Fruit fly (Drosophila melanogaster): Measurements from ENCODE around the gene Kul.

The Kul gene

dm6 chr3R:29716043-29716781 lies 9.4 kb upstream of the Kul start (continued):
- peak; percentile 15 for TF ChIP-seq Sox100B (GFP tag; optimal IDR thresholded peaks at IDR 0.05)
- no peak for TF ChIP-seq MBD-R2 (GFP tag; IDR thresholded peaks at IDR 0.05)
- no peak for TF ChIP-seq Dfd (GFP tag; optimal IDR thresholded peaks at IDR 0.05)
- TF ChIP-seq CG4282 (GFP tag; optimal IDR thresholded peaks at IDR 0.05): no peak
- TF ChIP-seq Meics (GFP tag; optimal IDR thresholded peaks at IDR 0.05): no peak
- no peak for TF ChIP-seq hb (GFP tag; IDR thresholded peaks at IDR 0.05; ENCODE audit: partially characterized antibody)
- no peak for TF ChIP-seq CG9817 (tag; optimal IDR thresholded peaks at IDR 0.05)
- peak; percentile 20; the same call in 1 of the 2 replicates for TF ChIP-seq CG32532 (GFP tag; IDR thresholded peaks at IDR 0.05)
- no peak for TF ChIP-seq Taf1 (GFP tag; IDR thresholded peaks at IDR 0.05)
- no peak for TF ChIP-seq cwo (GFP tag; optimal IDR thresholded peaks at IDR 0.05)
- no peak for TF ChIP-seq CG10147 (GFP tag; optimal IDR thresholded peaks at IDR 0.05)
- no peak for TF ChIP-seq Dad (GFP tag; optimal IDR thresholded peaks at IDR 0.05)
- TF ChIP-seq cas (GFP tag; IDR thresholded peaks at IDR 0.05): no peak
- no peak for TF ChIP-seq prd (optimal IDR thresholded peaks at IDR 0.05)
- no peak for TF ChIP-seq prd (GFP tag; IDR thresholded peaks at IDR 0.05)
- TF ChIP-seq Hey (tag; optimal IDR thresholded peaks at IDR 0.05): no peak
- no peak for TF ChIP-seq CG34422 (GFP tag; IDR thresholded peaks at IDR 0.05)
- TF ChIP-seq grn (GFP tag; optimal IDR thresholded peaks at IDR 0.05): no peak
- no peak for TF ChIP-seq CG3838 (GFP tag; optimal IDR thresholded peaks at IDR 0.05)
- TF ChIP-seq NfI (GFP tag; optimal IDR thresholded peaks at IDR 0.05): peak; percentile 28
- no peak for TF ChIP-seq CG9797 (GFP tag; optimal IDR thresholded peaks at IDR 0.05)
- no peak for TF ChIP-seq Dll (GFP tag; IDR thresholded peaks at IDR 0.05; ENCODE audit: partially characterized antibody)
- TF ChIP-seq ap (GFP tag; IDR thresholded peaks at IDR 0.05): no peak
- no peak for TF ChIP-seq dpn (GFP tag; optimal IDR thresholded peaks at IDR 0.05)
- TF ChIP-seq CG34224 (GFP tag; IDR thresholded peaks at IDR 0.05; ENCODE audit: partially characterized antibody): no peak
- TF ChIP-seq cad (GFP tag; optimal IDR thresholded peaks at IDR 0.05): no peak
- no peak for TF ChIP-seq CG6654 (GFP tag; optimal IDR thresholded peaks at IDR 0.05)
- TF ChIP-seq jing (GFP tag; optimal IDR thresholded peaks at IDR 0.05): no peak
- no peak; the same call in 2 of the 3 replicates for TF ChIP-seq CG6791 (GFP tag; IDR thresholded peaks at IDR 0.05; ENCODE audit: partially characterized antibody)
- no peak for TF ChIP-seq CG17328 (GFP tag; IDR thresholded peaks at IDR 0.05)
- peak; percentile 70 for TF ChIP-seq h (optimal IDR thresholded peaks at IDR 0.05)
- TF ChIP-seq ssp (GFP tag; IDR thresholded peaks at IDR 0.05): no peak
- no peak for TF ChIP-seq shn (GFP tag; optimal IDR thresholded peaks at IDR 0.05)
- no peak for TF ChIP-seq pho (GFP tag; optimal IDR thresholded peaks at IDR 0.05)
- no peak for TF ChIP-seq Side (GFP tag; optimal IDR thresholded peaks at IDR 0.05)
- no peak for TF ChIP-seq CG10267 (tag; optimal IDR thresholded peaks at IDR 0.05)
- TF ChIP-seq CG12104 (GFP tag; optimal IDR thresholded peaks at IDR 0.05): no peak
- no peak for TF ChIP-seq sug (tag; optimal IDR thresholded peaks at IDR 0.05)
- peak; percentile 1 for TF ChIP-seq CG11504 (tag; optimal IDR thresholded peaks at IDR 0.05)
- TF ChIP-seq dysf (GFP tag; IDR thresholded peaks at IDR 0.05): 0 out of 3 replicates have a peak, but pooled peaks have one; percentile 17
- TF ChIP-seq crc (GFP tag; optimal IDR thresholded peaks at IDR 0.05): no peak
- no peak for TF ChIP-seq oc (tag; optimal IDR thresholded peaks at IDR 0.05)
- no peak for TF ChIP-seq chif (GFP tag; optimal IDR thresholded peaks at IDR 0.05)
- TF ChIP-seq CG8290 (GFP tag; optimal IDR thresholded peaks at IDR 0.05): no peak
- TF ChIP-seq CG8290 (tag; optimal IDR thresholded peaks at IDR 0.05): no peak
- TF ChIP-seq pita (GFP tag; optimal IDR thresholded peaks at IDR 0.05): no peak
- no peak for TF ChIP-seq CG2202 (tag; optimal IDR thresholded peaks at IDR 0.05)
- no peak for TF ChIP-seq CG15073 (GFP tag; optimal IDR thresholded peaks at IDR 0.05)
- no peak for TF ChIP-seq CG42726 (GFP tag; IDR thresholded peaks at IDR 0.05; ENCODE audit: partially characterized antibody)
- no peak for TF ChIP-seq ERR (GFP tag; optimal IDR thresholded peaks at IDR 0.05)
- no peak for TF ChIP-seq sens-2 (GFP tag; IDR thresholded peaks at IDR 0.05)

Data from whole organism, embryonic.